Worm (Caenorhabditis elegans) whole organism, L4 larva: ENCODE results near the gene pcp-5.
A peak's percentile ranks its signal among the peaks of the same experiment; 100 is the strongest.

Experiments used
- Y48G9A.11 ChIP-seq: fragments of 200-800 bp; sonication (Bioruptor generic); IDR thresholded peaks from 2 replicates; pipeline ENCODE4 v1.3.6; 2022; ENCODE audit warnings: missing genetic modification reagents, missing genetic modification characterization, missing compliant biosample characterization
- cey-2 ChIP-seq: sonication (generic microtip); optimal IDR thresholded peaks from 3 replicates; lab custom pipeline; 2017; ENCODE audit warnings: missing genetic modification characterization, mild to moderate bottlenecking, missing compliant biosample characterization, antibody characterized with exemption, borderline replicate concordance; ENCODE audit not compliant: insufficient read depth
- daf-16 ChIP-seq, 3 experiments: sonication (generic microtip); optimal IDR thresholded peaks; 2 replicates each; lab custom pipeline; 2016 to 2017; ENCODE audit warnings: missing genetic modification characterization in 3 of 3, missing genetic modification reagents in 3 of 3, mild to moderate bottlenecking in 2 of 3, missing compliant biosample characterization in 2 of 3, missing biosample characterization in 1 of 3, moderate library complexity in 1 of 3
- duxl-1 ChIP-seq: sonication (generic microtip); optimal IDR thresholded peaks from 2 replicates; lab custom pipeline; 2016; ENCODE audit warnings: mild to moderate bottlenecking, missing genetic modification characterization, moderate library complexity, missing compliant biosample characterization; ENCODE audit not compliant: poor library complexity
- egl-27 ChIP-seq: sonication (generic microtip); optimal IDR thresholded peaks from 3 replicates; lab custom pipeline; 2017; ENCODE audit warnings: missing biosample characterization, missing genetic modification reagents, missing genetic modification characterization
- egl-43 ChIP-seq: fragments of 200-800 bp; sonication (Bioruptor generic); IDR thresholded peaks from 2 replicates; pipeline ENCODE4 v1.3.6; 2022; ENCODE audit warnings: missing genetic modification reagents, missing genetic modification characterization, missing compliant biosample characterization
- hmg-1.1 ChIP-seq: fragments of 200-800 bp; sonication (Bioruptor generic); IDR thresholded peaks from 2 replicates; pipeline ENCODE4 v1.3.6; 2022; ENCODE audit warnings: missing genetic modification reagents, missing genetic modification characterization, missing compliant biosample characterization
- mep-1 ChIP-seq: fragments of 150-350 bp; sonication (generic microtip); optimal IDR thresholded peaks from 3 replicates; lab custom pipeline; 2014; ENCODE audit warnings: missing biosample characterization, missing genetic modification characterization
- nhr-11 ChIP-seq: fragments of 150-350 bp; optimal IDR thresholded peaks from 2 replicates; lab custom pipeline; 2014; ENCODE audit warnings: missing biosample characterization, missing genetic modification characterization
- nhr-237 ChIP-seq: sonication (generic microtip); optimal IDR thresholded peaks from 2 replicates; lab custom pipeline; 2017; ENCODE audit warnings: missing biosample characterization, missing genetic modification characterization
- saeg-2 ChIP-seq: fragments of 200-800 bp; sonication (Bioruptor generic); IDR thresholded peaks from 2 replicates; pipeline ENCODE4 v1.3.6; 2022; ENCODE audit warnings: missing genetic modification reagents, missing genetic modification characterization, missing compliant biosample characterization
- spr-1 ChIP-seq: sonication (generic microtip); optimal IDR thresholded peaks from 2 replicates; lab custom pipeline; 2016; ENCODE audit warnings: mild to moderate bottlenecking, missing genetic modification characterization, missing compliant biosample characterization
- tra-1 ChIP-seq: fragments of 200-800 bp; sonication (Bioruptor generic); IDR thresholded peaks from 2 replicates; pipeline ENCODE4 v1.3.6; 2022; ENCODE audit warnings: missing genetic modification reagents, missing genetic modification characterization, missing compliant biosample characterization
- zag-1 ChIP-seq: fragments of 150-350 bp; optimal IDR thresholded peaks from 2 replicates; lab custom pipeline; 2014; ENCODE audit warnings: missing biosample characterization, missing genetic modification characterization

- TF ChIP-seq daf-16 (GFP tag; optimal IDR thresholded peaks at IDR 0.05; lab: Kevin White, UChicago), result no peak
- TF ChIP-seq daf-16 (tag; optimal IDR thresholded peaks at IDR 0.05; lab: Kevin White, UChicago), result no peak
- TF ChIP-seq zag-1 (tag; lab: Kevin White, UChicago), result no peak
- TF ChIP-seq nhr-11, result no peak
- no peak for TF ChIP-seq Y48G9A.11 (GFP tag; lab: Robert Waterston, UW)
- TF ChIP-seq nhr-237 (tag; lab: Kevin White, UChicago), result no peak
- TF ChIP-seq egl-27, result no peak
- TF ChIP-seq egl-43 (GFP tag; lab: Robert Waterston, UW), result no peak
- no peak for TF ChIP-seq tra-1
- no peak for TF ChIP-seq cey-2 (tag; lab: Kevin White, UChicago)
- TF ChIP-seq duxl-1 (tag; lab: Kevin White, UChicago), result no peak
- TF ChIP-seq mep-1 (tag; lab: Kevin White, UChicago), result peak; percentile 1
- TF ChIP-seq hmg-1.1, result no peak
- no peak for TF ChIP-seq saeg-2
- no peak for TF ChIP-seq spr-1 (tag; lab: Kevin White, UChicago)
Observed at ce11 chrIII:7858407-7859029, 48.9 kb downstream of the pcp-5 start, which contains the start of the genes coq-5 and ufm-1.
